Worm (Caenorhabditis elegans) whole organism, early embryonic: ENCODE data around the gene toca-2.

Experiments used
- B0310.2 ChIP-seq: sonication (generic microtip); optimal IDR thresholded peaks from 2 replicates; lab custom pipeline; 2016; ENCODE audit warnings: mild to moderate bottlenecking, missing genetic modification characterization, missing compliant biosample characterization
- ama-1 ChIP-seq: fragments of 150-350 bp; optimal IDR thresholded peaks from 2 replicates; lab custom pipeline; 2014
- ets-7 ChIP-seq: sonication (generic microtip); optimal IDR thresholded peaks from 2 replicates; lab custom pipeline; 2016; ENCODE audit warnings: missing genotype, missing genetic modification characterization, missing compliant biosample characterization
- flt-1 ChIP-seq: fragments of 200-800 bp; sonication (Bioruptor generic); IDR thresholded peaks from 2 replicates; pipeline ENCODE4 v1.3.6; 2022; ENCODE audit warnings: missing genetic modification characterization, missing compliant biosample characterization
- pes-1 ChIP-seq: fragments of 200-800 bp; sonication (Bioruptor generic); IDR thresholded peaks from 2 replicates; pipeline ENCODE4 v1.3.6; 2022; ENCODE audit warnings: missing genetic modification reagents, missing genetic modification characterization, missing compliant biosample characterization
- scrt-1 ChIP-seq: fragments of 200-800 bp; sonication (Bioruptor generic); IDR thresholded peaks from 2 replicates; pipeline ENCODE4 v1.3.6; 2022; ENCODE audit warnings: missing genetic modification characterization, missing compliant biosample characterization
- sea-1 ChIP-seq: fragments of 200-800 bp; sonication (Bioruptor generic); conservative IDR thresholded peaks from 2 replicates; pipeline ENCODE4 v1.3.6; 2022; ENCODE audit warnings: missing genetic modification characterization, missing compliant biosample characterization
- tbx-11 ChIP-seq: fragments of 200-800 bp; sonication (Bioruptor generic); IDR thresholded peaks from 2 replicates; pipeline ENCODE4 v1.3.6; 2022; ENCODE audit warnings: missing genetic modification characterization, missing compliant biosample characterization
- tra-4 ChIP-seq: sonication (generic microtip); optimal IDR thresholded peaks from 2 replicates; lab custom pipeline; 2017; ENCODE audit warnings: missing genetic modification characterization, missing compliant biosample characterization

- TF ChIP-seq tra-4 (tag; lab: Kevin White, UChicago) (no peak), B0310.2 (no peak), ama-1 (lab: Kevin White, UChicago) (no peak), pes-1 (GFP tag; lab: Robert Waterston, UW) (no peak), ets-7 (tag; lab: Kevin White, UChicago) (no peak), scrt-1 (GFP tag; lab: Robert Waterston, UW) (no peak), flt-1 (GFP tag; lab: Robert Waterston, UW) (no peak), tbx-11 (no peak), sea-1 (no peak)
Measured at ce11 chrIII:13765782-13766181, 10.1 kb downstream of the toca-2 start.
